Worm (Caenorhabditis elegans): Measurements from ENCODE around the gene iff-1.
A peak's percentile ranks its signal among the peaks of the same experiment; 100 is the strongest.

Gene iff-1

DNA sequence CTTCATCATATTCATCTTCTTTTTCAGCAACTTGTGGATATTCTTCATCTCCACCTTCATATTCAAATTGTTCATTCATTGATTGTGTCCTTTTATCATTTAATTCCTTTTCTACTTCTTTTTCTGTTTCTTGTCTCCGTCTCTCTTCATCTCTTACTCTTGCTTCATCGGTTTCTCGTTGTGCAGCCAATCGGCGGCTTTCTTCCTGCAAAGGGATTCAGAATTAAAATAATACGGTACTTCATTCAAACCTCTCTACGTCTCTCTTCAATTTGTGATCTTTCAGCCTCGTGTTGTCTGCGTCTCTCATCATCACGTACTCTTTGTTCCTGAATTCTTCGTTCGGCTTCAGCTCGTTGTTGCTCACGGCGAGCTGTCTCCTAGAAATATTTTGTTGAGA lies 6.3 kb downstream of the iff-1 start:
- peak; percentile 29 for TF ChIP-seq blmp-1 (tag; optimal IDR thresholded peaks at IDR 0.05)
- TF ChIP-seq nhr-85 (tag): peak; percentile 46
- peak in 1 of 2 experiments; percentile 53 for TF ChIP-seq lsy-2 (tag; optimal IDR thresholded peaks at IDR 0.05)
- no peak for TF ChIP-seq ceh-8 (GFP tag; optimal IDR thresholded peaks at IDR 0.05)

- no peak for TF ChIP-seq sox-4 (tag; optimal IDR thresholded peaks at IDR 0.05)
- TF ChIP-seq unc-130 (tag; optimal IDR thresholded peaks at IDR 0.05): no peak
- peak; percentile 7 for TF ChIP-seq fkh-8 (tag; optimal IDR thresholded peaks at IDR 0.05)
- peak; percentile 32 for TF ChIP-seq hlh-4 (tag; optimal IDR thresholded peaks at IDR 0.05)
- no peak for TF ChIP-seq lsy-2 (tag; optimal IDR thresholded peaks at IDR 0.05)
These were observed 8.0 kb downstream of the iff-1 start, which contains the start of gene hlh-4 for ce11 chrIII:9738954-9739353. Gene hlh-4 (minus strand): TSS chrIII:9739054.

ce11 chrIII:9735857-9736256 lies 11.1 kb downstream of the iff-1 start, which contains the start of gene dao-6:
Gene dao-6 (minus strand): TSS chrIII:9736201.
- TF ChIP-seq lin-14 (GFP tag; optimal IDR thresholded peaks at IDR 0.05) (no peak), nhr-71 (tag; optimal IDR thresholded peaks at IDR 0.05) (no peak), lin-13 (GFP tag; optimal IDR thresholded peaks at IDR 0.05) (no peak), efl-1 (optimal IDR thresholded peaks at IDR 0.05) (no peak), efl-1 (GFP tag; optimal IDR thresholded peaks at IDR 0.05 in 1 of 2) (peak in 1 of 2 experiments; percentile 21), lin-35 (GFP tag; optimal IDR thresholded peaks at IDR 0.05) (peak in 1 of 2 experiments; percentile 19), nhr-237 (tag; optimal IDR thresholded peaks at IDR 0.05) (no peak), sptf-1 (tag; optimal IDR thresholded peaks at IDR 0.05) (no peak), jun-1 (tag; optimal IDR thresholded peaks at IDR 0.05) (no peak), nhr-85 (tag) (no peak), C16A3.4 (tag; optimal IDR thresholded peaks at IDR 0.05) (no peak), aly-2 (tag; optimal IDR thresholded peaks at IDR 0.05) (no peak), snpc-4 (tag; optimal IDR thresholded peaks at IDR 0.05) (no peak)

ce11 chrIII:9734030-9734429 lies 13.0 kb downstream of the iff-1 start:
- TF ChIP-seq skn-1 (tag; optimal IDR thresholded peaks at IDR 0.05): no peak
- TF ChIP-seq lin-13 (GFP tag; optimal IDR thresholded peaks at IDR 0.05): no peak
- TF ChIP-seq blmp-1 (tag; optimal IDR thresholded peaks at IDR 0.05): peak; percentile 67
- peak; percentile 14 for TF ChIP-seq rnt-1 (tag; optimal IDR thresholded peaks at IDR 0.05)
- TF ChIP-seq nhr-85 (tag): peak; percentile 87
- TF ChIP-seq lin-14 (GFP tag; optimal IDR thresholded peaks at IDR 0.05): peak; percentile 55
- peak; percentile 21 for TF ChIP-seq snu-23 (GFP tag; optimal IDR thresholded peaks at IDR 0.05)
- TF ChIP-seq mep-1 (tag; optimal IDR thresholded peaks at IDR 0.05): peak; percentile 26

ce11 chrIII:9733333-9733732 lies 13.7 kb downstream of the iff-1 start:
- TF ChIP-seq snu-23 (GFP tag; optimal IDR thresholded peaks at IDR 0.05): peak; percentile 22
- peak; percentile 87 for TF ChIP-seq blmp-1 (tag; optimal IDR thresholded peaks at IDR 0.05)
- TF ChIP-seq lsy-2 (tag; optimal IDR thresholded peaks at IDR 0.05): peak in 1 of 2 experiments; percentile 23
- peak in 1 of 6 experiments; percentile 27 for TF ChIP-seq elt-3 (tag; optimal IDR thresholded peaks at IDR 0.05)
- TF ChIP-seq lin-35 (GFP tag; optimal IDR thresholded peaks at IDR 0.05): peak in 1 of 2 experiments; percentile 26
- TF ChIP-seq mep-1 (tag; optimal IDR thresholded peaks at IDR 0.05): peak; percentile 32
- TF ChIP-seq nhr-20 (tag; optimal IDR thresholded peaks at IDR 0.05): peak; percentile 3
- no peak for TF ChIP-seq rnt-1 (tag; optimal IDR thresholded peaks at IDR 0.05)
- TF ChIP-seq unc-98 (GFP tag; IDR thresholded peaks at IDR 0.05): no peak
- TF ChIP-seq nhr-85 (tag): peak; percentile 74
- no peak for TF ChIP-seq unc-30 (tag; optimal IDR thresholded peaks at IDR 0.05)
- peak; percentile 64 for TF ChIP-seq lin-14 (GFP tag; optimal IDR thresholded peaks at IDR 0.05)

DNA sequence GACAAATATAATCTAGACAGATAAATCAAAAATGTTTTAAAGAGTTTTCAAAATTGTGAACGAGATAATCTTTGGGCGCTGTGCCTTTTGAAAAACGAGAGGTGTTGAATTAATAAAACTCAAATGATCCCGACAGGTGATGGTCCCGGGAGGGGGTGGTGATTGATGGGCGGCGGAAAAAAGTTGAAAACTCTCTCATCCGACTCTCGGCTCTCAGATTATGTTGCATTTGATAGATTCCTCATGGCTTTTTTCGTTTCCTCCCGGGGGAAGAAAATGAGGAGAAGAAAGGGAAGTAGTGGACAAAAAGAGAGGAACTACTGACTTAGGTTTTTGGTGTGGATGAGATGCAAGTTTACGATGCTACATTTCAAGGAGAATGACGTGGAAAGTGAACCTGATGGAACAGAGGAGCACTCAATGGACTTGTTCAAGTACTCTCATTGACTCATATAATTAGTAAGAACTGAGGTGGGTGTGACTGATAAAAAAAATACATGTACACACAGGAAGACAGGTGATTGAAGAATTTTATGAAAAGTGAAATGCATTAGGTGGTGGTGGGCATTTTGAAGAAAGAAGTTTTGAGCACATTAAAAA lies 15.6 kb downstream of the iff-1 start:
- TF ChIP-seq ceh-63 (GFP tag; optimal IDR thresholded peaks at IDR 0.05): no peak
- no peak for TF ChIP-seq nhr-11 (tag; optimal IDR thresholded peaks at IDR 0.05)
- peak; percentile 24 for TF ChIP-seq swsn-7 (tag; optimal IDR thresholded peaks at IDR 0.05)
- no peak for TF ChIP-seq lir-3 (tag; optimal IDR thresholded peaks at IDR 0.05; ENCODE audit: poor library complexity)
- no peak for TF ChIP-seq nhr-47 (tag; optimal IDR thresholded peaks at IDR 0.05)
- no peak for TF ChIP-seq ets-5 (GFP tag; IDR thresholded peaks at IDR 0.05)
- TF ChIP-seq mab-9 (GFP tag; IDR thresholded peaks at IDR 0.05): no peak
- no peak for TF ChIP-seq aly-2 (tag; optimal IDR thresholded peaks at IDR 0.05)
- no peak for TF ChIP-seq mdl-1 (tag; optimal IDR thresholded peaks at IDR 0.05)
- no peak for TF ChIP-seq sup-37 (GFP tag; optimal IDR thresholded peaks at IDR 0.05)
- no peak for TF ChIP-seq F16B12.6 (tag; optimal IDR thresholded peaks at IDR 0.05)
- TF ChIP-seq snu-23 (GFP tag; optimal IDR thresholded peaks at IDR 0.05): peak; percentile 19
- TF ChIP-seq pag-3 (tag; optimal IDR thresholded peaks at IDR 0.05; ENCODE audit: borderline replicate concordance, insufficient read depth): no peak
- TF ChIP-seq Y116A8C.19 (tag; optimal IDR thresholded peaks at IDR 0.05; ENCODE audit: borderline replicate concordance): no peak
- no peak for TF ChIP-seq blmp-1 (tag; optimal IDR thresholded peaks at IDR 0.05)
- TF ChIP-seq nhr-19 (GFP tag; conservative IDR thresholded peaks at IDR 0.05): no peak; the same call in 1 of the 2 replicates
- TF ChIP-seq nhr-20 (tag; optimal IDR thresholded peaks at IDR 0.05): peak; percentile 20

All from whole organism, L1 larva.